Fruit fly (Drosophila melanogaster): ENCODE results near the gene CG6610.

CG6610 gene

DNA sequence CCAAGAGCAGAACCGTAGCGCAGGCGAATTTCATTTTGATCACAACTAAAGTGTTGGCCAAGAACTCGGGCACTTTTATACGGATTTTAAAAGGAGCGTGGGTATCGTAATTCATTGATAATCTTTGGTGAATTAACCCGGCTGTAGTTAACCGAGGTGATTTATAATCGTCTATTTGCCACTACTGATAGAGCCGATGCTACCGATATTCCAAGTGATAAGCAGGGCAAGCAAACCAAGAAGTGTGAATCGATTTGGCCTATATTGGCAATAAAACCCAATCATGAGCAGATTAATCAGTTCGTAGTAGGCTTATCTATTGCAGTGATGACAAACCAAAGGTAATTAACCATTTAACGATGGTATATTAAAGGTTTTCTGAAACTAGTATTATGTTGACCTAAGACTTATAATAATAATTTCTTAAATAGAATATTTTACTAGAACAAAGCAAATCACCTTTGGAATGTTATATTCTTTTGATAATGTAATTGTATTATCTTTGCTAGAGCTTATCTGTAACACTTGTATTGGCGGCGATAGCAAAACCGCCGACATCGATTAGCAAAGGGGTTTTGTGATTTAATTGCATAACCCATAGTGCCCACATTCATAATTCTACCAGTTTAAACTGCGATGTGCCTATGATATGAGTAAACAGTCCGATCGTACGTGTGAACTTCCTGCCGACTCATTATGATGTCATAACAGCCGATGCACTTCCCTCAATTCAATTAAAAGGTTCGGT, 12.3 kb upstream of the CG6610 start, which contains the start of gene CG10472:
CG10472 (minus strand) TSS at position 51 of the 748 bp plus-strand sequence.
- TF ChIP-seq Dif (GFP tag; optimal IDR thresholded peaks at IDR 0.05; ENCODE audit: partially characterized antibody) (no peak), CG32264 (GFP tag; optimal IDR thresholded peaks at IDR 0.05) (no peak), CrebA (GFP tag; optimal IDR thresholded peaks at IDR 0.05; ENCODE audit: borderline replicate concordance) (no peak), OdsH (GFP tag; optimal IDR thresholded peaks at IDR 0.05) (no peak), foxo (GFP tag; optimal IDR thresholded peaks at IDR 0.05) (no peak), Mio (GFP tag; optimal IDR thresholded peaks at IDR 0.05) (no peak), lola (GFP tag; optimal IDR thresholded peaks at IDR 0.05) (no peak), br (GFP tag; optimal IDR thresholded peaks at IDR 0.05) (no peak), jim (GFP tag; optimal IDR thresholded peaks at IDR 0.05) (no peak), Hnf4 (GFP tag; optimal IDR thresholded peaks at IDR 0.05) (no peak), sage (GFP tag; optimal IDR thresholded peaks at IDR 0.05) (no peak), tai (GFP tag; optimal IDR thresholded peaks at IDR 0.05) (no peak), Abd-B (GFP tag; optimal IDR thresholded peaks at IDR 0.05) (no peak), sv (GFP tag; optimal IDR thresholded peaks at IDR 0.05) (no peak), brk (GFP tag; optimal IDR thresholded peaks at IDR 0.05) (no peak), HLH106 (tag; optimal IDR thresholded peaks at IDR 0.05) (no peak), Rel (GFP tag; optimal IDR thresholded peaks at IDR 0.05) (no peak), Rel (tag; optimal IDR thresholded peaks at IDR 0.05) (no peak), Sp1 (GFP tag; optimal IDR thresholded peaks at IDR 0.05) (no peak)

DNA sequence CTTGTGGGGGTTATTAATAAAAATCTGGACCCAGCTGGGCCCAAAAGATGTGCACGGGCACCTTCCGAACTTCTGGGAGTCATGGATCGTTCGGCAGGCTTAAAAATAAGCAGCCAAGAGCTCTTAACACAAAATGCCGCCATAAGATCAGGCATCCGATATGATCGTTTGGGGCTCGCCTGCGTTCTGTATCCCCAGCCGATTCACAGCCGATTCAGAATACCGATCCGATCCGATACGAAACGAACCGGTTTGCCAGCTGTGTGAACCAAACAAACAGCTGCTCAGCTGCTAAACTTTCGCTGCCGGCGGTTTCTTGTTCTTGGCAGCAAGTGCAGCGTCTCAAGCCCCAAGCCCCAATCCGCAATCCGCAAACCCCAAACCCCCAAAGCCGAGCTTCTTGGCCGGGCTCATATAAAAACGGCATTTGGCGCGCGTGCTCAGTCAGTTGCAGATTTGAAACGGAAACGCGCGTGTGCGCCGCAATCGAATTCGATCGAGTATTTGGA, 9.4 kb upstream of the CG6610 start, which contains the start of gene CG42269:
CG42269 (plus strand) TSS at position 416 of the 509 bp plus-strand sequence.
- TF ChIP-seq Rel (GFP tag; optimal IDR thresholded peaks at IDR 0.05) (peak; percentile 0), Rel (tag; optimal IDR thresholded peaks at IDR 0.05) (no peak), Dfd (GFP tag; optimal IDR thresholded peaks at IDR 0.05) (no peak), h (GFP tag; optimal IDR thresholded peaks at IDR 0.05) (peak; percentile 44)

DNA sequence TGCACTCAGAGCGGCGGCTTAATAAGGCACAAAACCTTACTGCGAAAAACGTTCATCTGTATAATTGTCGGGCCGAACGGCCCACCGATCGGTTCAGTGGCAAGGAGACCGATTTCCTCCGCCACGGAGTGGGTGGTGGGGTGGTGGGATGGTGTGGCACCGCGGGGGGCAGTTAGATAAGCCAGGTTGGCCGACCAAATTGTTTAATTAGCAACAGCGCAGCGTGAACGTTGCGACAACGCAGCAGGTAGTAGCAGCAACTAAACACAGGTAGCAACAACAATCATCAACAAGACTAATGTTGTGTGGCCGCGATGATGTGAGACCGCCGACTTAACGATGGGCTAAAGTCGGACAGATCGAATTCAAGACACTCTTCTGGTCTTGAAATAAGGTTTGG, 7.2 kb upstream of the CG6610 start:
- TF ChIP-seq CrebA (GFP tag; optimal IDR thresholded peaks at IDR 0.05; ENCODE audit: borderline replicate concordance) (no peak), ey (GFP tag; optimal IDR thresholded peaks at IDR 0.05) (no peak), Abd-B (GFP tag; optimal IDR thresholded peaks at IDR 0.05) (no peak), h (GFP tag; optimal IDR thresholded peaks at IDR 0.05) (no peak), Vsx2 (GFP tag; optimal IDR thresholded peaks at IDR 0.05; ENCODE audit: partially characterized antibody) (no peak), usp (GFP tag; optimal IDR thresholded peaks at IDR 0.05) (no peak), Dfd (GFP tag; optimal IDR thresholded peaks at IDR 0.05) (no peak), CG32264 (GFP tag; optimal IDR thresholded peaks at IDR 0.05) (no peak), OdsH (GFP tag; optimal IDR thresholded peaks at IDR 0.05) (no peak), Dif (GFP tag; optimal IDR thresholded peaks at IDR 0.05; ENCODE audit: partially characterized antibody) (no peak), N (GFP tag; optimal IDR thresholded peaks at IDR 0.05) (no peak), sv (GFP tag; optimal IDR thresholded peaks at IDR 0.05) (no peak), fru (GFP tag; optimal IDR thresholded peaks at IDR 0.05) (no peak), psq (GFP tag; optimal IDR thresholded peaks at IDR 0.05) (no peak)

DNA sequence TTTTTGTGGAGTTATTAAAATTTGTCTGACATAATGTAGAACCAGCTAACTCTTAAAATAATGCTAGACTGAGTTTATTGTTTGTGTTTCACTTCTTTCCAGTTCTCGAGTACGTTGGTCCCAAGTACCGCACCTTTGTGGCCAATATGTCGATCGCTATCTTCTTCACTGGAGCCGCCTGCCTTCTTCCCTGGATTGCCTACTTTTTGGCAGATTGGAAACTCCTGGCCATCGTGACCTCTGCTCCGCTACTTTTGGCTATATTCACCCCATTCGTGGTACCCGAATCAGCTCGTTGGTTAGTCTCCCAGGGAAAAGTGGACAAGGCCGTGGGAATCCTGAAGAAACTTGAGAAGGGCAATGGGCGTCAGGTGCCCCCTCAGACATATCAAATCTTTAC, 5.2 kb upstream of the CG6610 start:
- TF ChIP-seq h (GFP tag; optimal IDR thresholded peaks at IDR 0.05) (no peak), Vsx2 (GFP tag; optimal IDR thresholded peaks at IDR 0.05; ENCODE audit: partially characterized antibody) (no peak), HLH106 (tag; optimal IDR thresholded peaks at IDR 0.05) (no peak), Sp1 (GFP tag; optimal IDR thresholded peaks at IDR 0.05) (no peak), Rel (GFP tag; optimal IDR thresholded peaks at IDR 0.05) (no peak), Rel (tag; optimal IDR thresholded peaks at IDR 0.05) (no peak), lola (GFP tag; optimal IDR thresholded peaks at IDR 0.05) (no peak), Hr78 (GFP tag; optimal IDR thresholded peaks at IDR 0.05) (no peak), fru (GFP tag; optimal IDR thresholded peaks at IDR 0.05) (no peak), rgr (GFP tag; optimal IDR thresholded peaks at IDR 0.05) (no peak), Abd-B (GFP tag; optimal IDR thresholded peaks at IDR 0.05) (no peak), dmrt93B (GFP tag; optimal IDR thresholded peaks at IDR 0.05) (no peak), brk (GFP tag; optimal IDR thresholded peaks at IDR 0.05) (no peak), sv (GFP tag; optimal IDR thresholded peaks at IDR 0.05) (no peak), usp (GFP tag; optimal IDR thresholded peaks at IDR 0.05) (no peak), OdsH (GFP tag; optimal IDR thresholded peaks at IDR 0.05) (no peak), Hnf4 (GFP tag; optimal IDR thresholded peaks at IDR 0.05) (no peak), Myc (optimal IDR thresholded peaks at IDR 0.05) (no peak), pan (optimal IDR thresholded peaks at IDR 0.05) (no peak)
